Worm (Caenorhabditis elegans) whole organism, midembryonic: ENCODE measurements around the gene H14N18.2.
A peak's percentile ranks its signal among the peaks of the same experiment; 100 is the strongest.

Experiments used
- T22C8.4 ChIP-seq: fragments of 200-800 bp; sonication (Bioruptor generic); IDR thresholded peaks from 2 replicates; pipeline ENCODE4 v1.3.6; 2022; ENCODE audit warnings: missing genetic modification characterization, missing compliant biosample characterization
- cog-1 ChIP-seq: sonication (generic microtip); optimal IDR thresholded peaks from 2 replicates; lab custom pipeline; 2016; ENCODE audit warnings: missing genetic modification characterization, missing compliant biosample characterization
- flt-1 ChIP-seq: fragments of 200-800 bp; sonication (Bioruptor generic); IDR thresholded peaks from 2 replicates; pipeline ENCODE4 v1.3.6; 2022; ENCODE audit warnings: missing genetic modification characterization, missing compliant biosample characterization
- klf-2 ChIP-seq: fragments of 200-800 bp; sonication (Bioruptor generic); conservative IDR thresholded peaks from 2 replicates; pipeline ENCODE4 v1.3.6; 2022; ENCODE audit warnings: missing genetic modification reagents, missing genetic modification characterization, missing compliant biosample characterization
- med-1 ChIP-seq: sonication (generic microtip); optimal IDR thresholded peaks from 2 replicates; lab custom pipeline; 2017; ENCODE audit warnings: missing genetic modification characterization, mild to moderate bottlenecking, missing compliant biosample characterization, antibody characterized with exemption, missing genetic modification reagents; ENCODE audit not compliant: insufficient read depth
- ref-1 ChIP-seq: fragments of 200-800 bp; sonication (Bioruptor generic); conservative IDR thresholded peaks from 2 replicates; pipeline ENCODE4 v1.3.6; 2022; ENCODE audit warnings: missing genetic modification reagents, missing genetic modification characterization, missing compliant biosample characterization
- tab-1 ChIP-seq: fragments of 200-800 bp; sonication (Bioruptor generic); IDR thresholded peaks from 2 replicates; pipeline ENCODE4 v1.3.6; 2022; ENCODE audit warnings: missing genetic modification characterization, missing compliant biosample characterization
- ztf-23 ChIP-seq: fragments of 200-800 bp; sonication (Bioruptor generic); IDR thresholded peaks from 2 replicates; pipeline ENCODE4 v1.3.6; 2022; ENCODE audit warnings: missing genetic modification reagents, missing genetic modification characterization, missing compliant biosample characterization
- ztf-29 ChIP-seq: fragments of 200-800 bp; sonication (Bioruptor generic); IDR thresholded peaks from 2 replicates; pipeline ENCODE4 v1.3.6; 2022; ENCODE audit warnings: missing genetic modification reagents, missing genetic modification characterization, missing compliant biosample characterization

Gene H14N18.2

DNA sequence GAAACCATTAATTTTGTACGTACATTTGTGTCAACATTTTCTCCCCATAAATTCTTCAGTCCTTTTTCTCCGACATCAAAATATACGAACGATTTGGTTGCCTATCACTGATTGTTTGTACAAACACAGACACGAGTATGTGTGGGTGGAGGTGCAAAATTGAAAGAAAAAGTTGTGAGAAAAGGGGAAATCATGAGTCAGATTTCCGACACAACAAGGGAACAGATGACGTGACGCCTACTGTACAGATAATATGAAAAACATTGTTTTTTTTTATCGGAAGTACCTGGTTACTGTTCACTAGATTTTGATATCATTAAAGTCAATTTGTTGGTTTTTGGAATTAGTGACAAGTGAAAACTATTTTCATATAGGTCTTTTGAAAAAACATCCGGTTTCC lies 1.8 kb downstream of the H14N18.2 start:
- no peak for TF ChIP-seq flt-1 (GFP tag; lab: Robert Waterston, UW)
- no peak for TF ChIP-seq klf-2
- TF ChIP-seq cog-1 (tag; lab: Kevin White, UChicago): no peak
- no peak for TF ChIP-seq tab-1 (GFP tag; lab: Robert Waterston, UW)
- no peak for TF ChIP-seq med-1 (GFP tag; lab: Kevin White, UChicago)
- no peak for TF ChIP-seq ztf-23 (GFP tag; lab: Robert Waterston, UW)
- TF ChIP-seq ztf-29 (GFP tag; lab: Robert Waterston, UW): no peak
- no peak for TF ChIP-seq T22C8.4
- no peak for TF ChIP-seq ref-1 (GFP tag; lab: Robert Waterston, UW)

DNA sequence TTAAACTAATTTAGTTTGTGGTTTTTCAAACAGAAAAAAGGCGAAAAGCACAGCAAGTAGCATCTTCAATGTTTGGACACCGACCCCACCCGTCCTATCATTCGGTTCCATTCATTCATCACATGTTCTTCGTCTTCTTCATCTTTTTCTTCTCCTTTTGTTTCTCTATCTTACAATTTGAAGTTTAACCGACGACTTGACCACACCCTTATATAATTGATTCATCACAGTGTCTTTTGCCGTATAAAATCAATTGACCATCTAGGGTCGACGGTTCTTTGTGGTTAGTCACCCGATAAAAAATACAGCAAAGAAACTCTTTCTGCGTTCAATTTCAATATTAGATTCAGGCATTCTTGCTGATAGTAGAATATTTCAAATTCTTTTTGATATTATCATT lies 2.7 kb downstream of the H14N18.2 start:
- TF ChIP-seq tab-1 (GFP tag; lab: Robert Waterston, UW): no peak
- no peak for TF ChIP-seq med-1 (GFP tag; lab: Kevin White, UChicago)
- TF ChIP-seq T22C8.4: no peak
- no peak for TF ChIP-seq ref-1 (GFP tag; lab: Robert Waterston, UW)
- no peak for TF ChIP-seq cog-1 (tag; lab: Kevin White, UChicago)
- no peak for TF ChIP-seq klf-2
- no peak for TF ChIP-seq ztf-23 (GFP tag; lab: Robert Waterston, UW)
- TF ChIP-seq flt-1 (GFP tag; lab: Robert Waterston, UW): no peak
- no peak for TF ChIP-seq ztf-29 (GFP tag; lab: Robert Waterston, UW)

DNA sequence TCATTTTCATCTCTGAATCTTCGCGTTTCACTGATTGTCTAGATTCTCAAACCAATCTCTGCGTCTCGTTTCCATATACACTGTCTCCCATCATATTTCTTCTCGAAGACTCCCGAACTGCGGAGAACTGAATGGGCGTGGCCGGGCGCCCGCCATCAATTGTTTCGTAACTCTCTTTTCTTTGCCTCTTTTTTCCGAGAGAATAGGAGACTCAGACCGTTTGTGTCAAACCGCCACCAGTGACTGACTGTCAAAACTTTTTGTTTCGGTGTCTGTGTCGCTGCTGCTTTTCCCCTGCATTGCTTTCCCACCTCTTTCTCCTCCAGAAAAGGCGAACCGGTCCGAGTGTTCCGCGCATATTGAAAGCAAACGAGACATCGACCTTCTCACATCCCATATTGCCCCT lies 3.8 kb downstream of the H14N18.2 start, which contains the start of gene unc-23:
Gene unc-23 (plus strand): TSS at position 176 of the 406 bp plus-strand sequence.
- TF ChIP-seq klf-2: 0 out of 2 replicates have a peak, but pooled peaks have one; percentile 7
- TF ChIP-seq ztf-29 (GFP tag; lab: Robert Waterston, UW): no peak
- no peak for TF ChIP-seq T22C8.4
- no peak for TF ChIP-seq flt-1 (GFP tag; lab: Robert Waterston, UW)

DNA sequence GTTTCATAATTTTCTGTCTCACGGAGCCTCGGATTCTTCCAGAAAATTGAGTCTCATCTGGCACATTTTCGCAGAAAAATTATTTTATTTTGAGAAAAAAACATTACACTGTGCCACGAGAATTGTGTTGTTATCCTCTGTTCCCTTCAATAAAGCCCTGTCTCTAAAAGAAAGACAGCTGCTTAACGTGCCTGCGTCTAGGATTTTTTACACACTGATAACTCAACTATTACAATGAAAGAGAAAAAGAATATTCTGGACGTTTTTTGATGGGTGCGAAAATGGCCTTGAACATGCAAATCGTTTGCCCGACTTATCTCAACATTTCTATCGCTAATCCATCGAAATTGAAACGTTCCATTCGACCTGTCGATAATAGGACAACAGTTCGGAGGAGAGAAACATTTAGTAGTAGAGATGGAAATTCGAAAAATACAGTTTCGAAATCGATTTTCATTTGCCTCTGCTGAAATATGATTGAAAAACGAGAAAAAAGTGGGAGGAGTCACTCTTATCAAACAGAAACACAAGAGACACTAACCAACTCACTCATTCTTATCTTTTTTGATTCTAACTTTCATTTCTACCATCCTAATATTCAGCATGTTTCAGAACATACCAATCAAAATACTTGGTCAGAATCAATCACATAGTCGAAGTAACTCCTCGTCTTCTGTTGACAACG lies 4.5 kb downstream of the H14N18.2 start:
- TF ChIP-seq klf-2: no peak
- no peak for TF ChIP-seq ztf-23 (GFP tag; lab: Robert Waterston, UW)

DNA sequence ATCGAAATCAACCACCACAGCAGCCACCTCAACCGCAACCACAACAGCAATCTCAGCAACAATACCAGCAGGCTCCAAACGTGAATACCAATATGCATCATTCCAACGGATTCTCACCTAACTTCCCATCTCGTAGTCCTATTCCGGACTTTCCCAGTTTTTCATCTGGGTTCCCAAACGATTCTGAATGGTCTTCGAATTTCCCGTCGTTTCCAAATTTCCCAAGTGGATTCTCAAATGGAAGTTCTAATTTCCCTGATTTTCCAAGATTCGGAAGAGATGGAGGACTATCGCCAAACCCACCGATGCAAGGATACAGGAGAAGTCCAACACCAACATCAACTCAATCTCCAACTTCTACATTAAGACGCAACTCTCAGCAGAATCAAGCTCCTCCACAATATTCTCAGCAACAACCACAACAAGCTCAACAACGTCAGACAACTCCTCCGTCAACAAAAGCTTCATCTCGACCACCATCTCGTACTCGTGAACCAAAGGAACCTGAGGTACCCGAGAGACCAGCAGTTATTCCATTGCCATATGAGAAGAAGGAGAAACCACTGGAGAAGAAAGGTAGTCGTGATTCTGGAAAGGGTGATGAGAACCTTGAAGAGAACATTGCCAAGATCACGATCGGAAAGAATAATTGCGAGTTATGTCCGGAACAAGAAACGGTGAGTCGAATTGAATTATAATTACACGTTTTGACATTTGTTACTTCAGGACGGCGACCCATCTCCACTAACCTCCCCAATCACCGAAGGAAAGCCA lies 5.2 kb downstream of the H14N18.2 start:
- TF ChIP-seq med-1 (GFP tag; lab: Kevin White, UChicago) (no peak), tab-1 (GFP tag; lab: Robert Waterston, UW) (no peak), T22C8.4 (no peak), flt-1 (GFP tag; lab: Robert Waterston, UW) (no peak)

DNA sequence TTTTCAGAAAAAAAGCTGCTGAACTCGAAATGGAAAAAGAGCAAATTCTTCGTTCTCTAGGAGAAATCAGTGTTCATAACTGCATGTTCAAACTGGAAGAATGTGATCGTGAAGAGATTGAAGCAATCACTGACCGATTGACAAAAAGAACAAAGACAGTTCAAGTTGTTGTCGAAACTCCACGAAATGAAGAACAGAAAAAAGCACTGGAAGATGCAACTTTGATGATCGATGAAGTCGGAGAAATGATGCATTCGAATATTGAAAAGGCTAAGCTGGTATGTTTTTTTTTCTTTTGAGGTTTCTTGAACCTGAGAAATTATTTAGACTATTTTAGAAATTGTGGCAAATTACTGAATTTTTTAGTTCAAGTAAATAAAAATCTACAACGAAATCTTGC lies 6.0 kb downstream of the H14N18.2 start:
- no peak for TF ChIP-seq med-1 (GFP tag; lab: Kevin White, UChicago)

DNA sequence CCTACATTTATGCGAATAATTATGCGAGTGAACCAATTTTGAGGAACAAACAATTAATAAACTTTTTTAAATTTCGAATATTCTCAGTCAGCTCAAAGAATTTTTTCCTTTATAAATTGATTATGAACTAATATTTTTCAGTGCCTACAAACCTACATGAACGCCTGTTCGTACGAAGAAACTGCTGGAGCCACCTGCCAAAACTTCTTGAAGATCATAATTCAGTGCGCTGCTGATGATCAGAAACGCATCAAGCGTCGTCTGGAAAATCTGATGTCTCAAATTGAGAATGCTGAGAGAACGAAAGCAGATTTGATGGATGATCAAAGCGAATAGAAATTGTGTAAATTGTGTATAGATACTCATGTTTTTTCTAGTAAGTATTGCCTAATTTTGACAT lies 6.5 kb downstream of the H14N18.2 start:
- no peak for TF ChIP-seq T22C8.4
- no peak for TF ChIP-seq cog-1 (tag; lab: Kevin White, UChicago)
- no peak for TF ChIP-seq klf-2
- no peak for TF ChIP-seq ref-1 (GFP tag; lab: Robert Waterston, UW)

DNA sequence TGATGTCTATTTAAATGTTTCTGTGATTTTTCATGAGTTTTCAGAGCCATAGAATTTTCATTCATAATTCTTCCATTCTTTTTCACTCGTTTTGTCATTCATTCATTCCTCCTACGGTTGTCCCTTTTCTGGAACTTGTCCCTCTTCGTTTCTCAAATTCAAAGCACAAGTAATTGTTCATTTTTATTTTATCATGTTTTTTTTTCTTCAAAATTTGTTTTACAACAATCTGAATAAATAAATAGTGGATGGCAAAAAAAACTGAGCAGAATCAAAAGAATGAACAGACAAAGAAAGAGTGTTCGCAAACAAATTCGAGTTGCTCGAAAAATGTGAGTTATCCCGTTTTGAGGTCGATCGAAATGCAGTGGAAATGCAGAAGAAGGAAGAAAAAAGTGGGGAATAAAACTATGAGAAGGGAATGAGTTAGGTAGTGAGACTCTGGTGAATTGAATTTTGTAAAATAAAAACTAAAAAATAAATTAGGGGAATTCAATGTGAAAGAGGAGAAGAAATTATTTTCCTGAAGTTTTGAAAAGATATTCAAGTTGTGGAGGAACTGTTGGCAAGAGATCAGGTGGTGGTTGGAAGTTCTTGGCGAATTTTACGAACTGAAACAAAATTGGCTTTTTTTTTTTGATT lies 7.1 kb downstream of the H14N18.2 start:
- TF ChIP-seq tab-1 (GFP tag; lab: Robert Waterston, UW) (no peak), flt-1 (GFP tag; lab: Robert Waterston, UW) (no peak), klf-2 (no peak), cog-1 (tag; lab: Kevin White, UChicago) (no peak), T22C8.4 (no peak), med-1 (GFP tag; lab: Kevin White, UChicago) (no peak), ztf-23 (GFP tag; lab: Robert Waterston, UW) (no peak), ref-1 (GFP tag; lab: Robert Waterston, UW) (no peak), ztf-29 (GFP tag; lab: Robert Waterston, UW) (no peak)

DNA sequence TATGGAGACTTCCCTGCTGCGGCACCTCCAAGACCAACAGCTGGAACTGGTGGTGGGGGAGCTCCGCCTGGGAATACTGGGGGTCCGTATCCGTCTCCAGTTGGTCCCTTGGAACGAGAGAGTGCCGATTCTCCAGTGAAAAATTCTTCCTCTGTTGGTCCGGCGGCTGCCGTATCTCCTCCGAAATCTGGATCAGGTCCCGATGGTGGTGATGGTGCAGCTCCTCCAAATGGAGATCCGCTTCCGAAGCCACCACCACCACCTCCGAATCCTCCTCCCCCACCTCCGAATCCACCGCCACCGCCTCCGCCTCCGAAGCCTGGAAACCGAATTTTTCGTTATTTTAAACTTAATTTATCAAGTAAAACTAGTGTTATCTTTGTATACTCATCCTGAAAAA lies 8.0 kb downstream of the H14N18.2 start:
- TF ChIP-seq cog-1 (tag; lab: Kevin White, UChicago) (no peak), T22C8.4 (no peak), ztf-23 (GFP tag; lab: Robert Waterston, UW) (no peak), ztf-29 (GFP tag; lab: Robert Waterston, UW) (no peak), tab-1 (GFP tag; lab: Robert Waterston, UW) (no peak), klf-2 (no peak)

DNA sequence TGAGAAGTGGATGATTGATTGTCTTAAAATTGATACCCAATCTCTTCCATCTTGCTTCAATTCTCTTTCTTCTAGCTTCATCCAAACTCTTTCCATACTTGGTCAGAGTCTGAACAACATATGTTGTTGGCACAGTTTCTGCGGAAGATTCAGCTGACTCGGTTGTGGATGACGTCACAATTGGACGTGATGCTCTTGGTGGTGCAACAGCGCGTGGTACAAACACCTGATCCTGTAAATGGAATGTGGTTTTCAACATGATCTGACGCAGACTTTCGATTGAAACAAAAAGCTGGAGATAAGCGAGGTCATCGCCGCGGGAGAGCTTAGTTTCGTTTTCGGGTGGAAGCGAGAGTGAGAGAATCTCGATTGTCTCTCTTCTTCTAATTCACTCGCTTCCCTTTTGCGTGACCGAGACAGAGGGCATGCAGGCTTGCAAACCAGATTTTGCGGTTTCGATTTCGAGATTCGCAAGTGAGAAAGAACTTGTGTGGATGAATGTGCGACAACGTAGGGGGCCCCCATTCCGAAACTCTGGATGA lies 10.1 kb downstream of the H14N18.2 start:
- TF ChIP-seq ztf-23 (GFP tag; lab: Robert Waterston, UW) (no peak), med-1 (GFP tag; lab: Kevin White, UChicago) (no peak), ztf-29 (GFP tag; lab: Robert Waterston, UW) (no peak), T22C8.4 (no peak)
